Fruit fly (Drosophila melanogaster) whole organism, embryonic: Measurements from ENCODE around the gene zetaCOP.

Experiments used
- ATbp ChIP-seq: fragments of 200-800 bp; sonication (Bioruptor generic); optimal IDR thresholded peaks from 2 replicates; lab custom pipeline; 2017; ENCODE audit warnings: missing biosample characterization, mild to moderate bottlenecking, missing genetic modification characterization, missing genetic modification reagents
- C15 ChIP-seq: fragments of 200-800 bp; sonication (Bioruptor generic); IDR thresholded peaks from 3 replicates; pipeline ENCODE4 v1.3.6; 2022; ENCODE audit warnings: missing biosample characterization, missing genetic modification characterization
- CG10654 ChIP-seq: fragments of 200-800 bp; sonication (Bioruptor generic); optimal IDR thresholded peaks from 2 replicates; lab custom pipeline; 2016; ENCODE audit warnings: missing biosample characterization, missing genetic modification characterization
- CG12155 ChIP-seq: fragments of 200-800 bp; sonication (Bioruptor generic); optimal IDR thresholded peaks from 3 replicates; lab custom pipeline; 2016; ENCODE audit warnings: missing biosample characterization, missing genetic modification characterization
- CG14441 ChIP-seq: fragments of 200-800 bp; sonication (Bioruptor generic); IDR thresholded peaks from 2 replicates; pipeline ENCODE4 v1.3.6; 2022; ENCODE audit warnings: missing biosample characterization, missing genetic modification characterization
- CG15269 ChIP-seq: fragments of 200-800 bp; sonication (Bioruptor generic); optimal IDR thresholded peaks from 2 replicates; lab custom pipeline; 2018; ENCODE audit warnings: missing biosample characterization, mild to moderate bottlenecking, missing genetic modification characterization, moderate library complexity
- CG15696 ChIP-seq: fragments of 200-800 bp; sonication (Bioruptor generic); optimal IDR thresholded peaks from 2 replicates; lab custom pipeline; 2019; ENCODE audit warnings: missing biosample characterization, mild to moderate bottlenecking, missing genetic modification characterization, moderate library complexity
- CG16815 ChIP-seq: fragments of 200-800 bp; sonication (Bioruptor generic); optimal IDR thresholded peaks from 3 replicates; lab custom pipeline; 2017; ENCODE audit warnings: missing biosample characterization, mild to moderate bottlenecking, missing genetic modification characterization
- CG17186 ChIP-seq: fragments of 200-800 bp; sonication (Bioruptor generic); optimal IDR thresholded peaks from 3 replicates; lab custom pipeline; 2017; ENCODE audit warnings: missing biosample characterization, missing genetic modification reagents, missing genetic modification characterization
- CG31365 ChIP-seq: fragments of 200-800 bp; sonication (Bioruptor generic); optimal IDR thresholded peaks from 2 replicates; lab custom pipeline; 2018; ENCODE audit warnings: missing biosample characterization, mild to moderate bottlenecking, missing genetic modification characterization
- CG3995 ChIP-seq: fragments of 200-800 bp; sonication (Bioruptor generic); optimal IDR thresholded peaks from 3 replicates; lab custom pipeline; 2016; ENCODE audit warnings: missing biosample characterization, missing genetic modification characterization
- CG4282 ChIP-seq: fragments of 200-800 bp; sonication (Bioruptor generic); optimal IDR thresholded peaks from 2 replicates; lab custom pipeline; 2016; ENCODE audit warnings: missing biosample characterization, missing genetic modification characterization
- CG6175 ChIP-seq: fragments of 200-800 bp; sonication (Bioruptor generic); IDR thresholded peaks from 3 replicates; pipeline ENCODE4 v1.3.6; 2022; ENCODE audit warnings: missing biosample characterization, missing genetic modification characterization
- CG7357 ChIP-seq: fragments of 200-800 bp; sonication (Bioruptor generic); IDR thresholded peaks from 3 replicates; pipeline ENCODE4 v1.3.6; 2022; ENCODE audit warnings: missing biosample characterization, missing genetic modification characterization
- CG8290 ChIP-seq, 3 experiments: fragments of 200-800 bp; sonication (Bioruptor generic); optimal IDR thresholded peaks; 2 replicates each; lab custom pipeline; 2016 to 2019; ENCODE audit warnings: missing biosample characterization in 3 of 3, missing genetic modification characterization in 3 of 3, mild to moderate bottlenecking in 2 of 3, moderate library complexity in 1 of 3
- CG9609 ChIP-seq: fragments of 200-800 bp; sonication (Bioruptor generic); optimal IDR thresholded peaks from 3 replicates; lab custom pipeline; 2016; ENCODE audit warnings: missing biosample characterization, missing genetic modification characterization
- CoRest ChIP-seq: fragments of 200-800 bp; sonication (Bioruptor generic); optimal IDR thresholded peaks from 3 replicates; lab custom pipeline; 2018; ENCODE audit warnings: missing biosample characterization, mild to moderate bottlenecking, missing genetic modification characterization, moderate library complexity
- Dfd ChIP-seq, 2 experiments: fragments of >200 bp; optimal IDR thresholded peaks; 2 replicates each; lab custom pipeline; 2017; ENCODE audit warnings: missing biosample characterization in 2 of 2, missing genetic modification characterization in 2 of 2
- Dp ChIP-seq: fragments of 200-800 bp; sonication (Bioruptor generic); optimal IDR thresholded peaks from 2 replicates; lab custom pipeline; 2018; ENCODE audit warnings: missing biosample characterization, mild to moderate bottlenecking, missing genetic modification characterization, moderate library complexity
- Ets97D ChIP-seq: fragments of 200-800 bp; sonication (Bioruptor generic); optimal IDR thresholded peaks from 3 replicates; lab custom pipeline; 2016; ENCODE audit warnings: missing biosample characterization, missing genetic modification characterization
- Hr51 ChIP-seq, 2 experiments: fragments of 200-800 bp; sonication (Bioruptor generic); optimal IDR thresholded peaks; 2 replicates in 1 of 2; 3 replicates in 1 of 2; lab custom pipeline; 2016 to 2018; ENCODE audit warnings: missing biosample characterization in 2 of 2, missing genetic modification characterization in 2 of 2, mild to moderate bottlenecking in 1 of 2, moderate library complexity in 1 of 2
- Myb ChIP-seq: fragments of 200-800 bp; sonication (Bioruptor generic); optimal IDR thresholded peaks from 2 replicates; lab custom pipeline; 2016; ENCODE audit warnings: missing biosample characterization, missing genetic modification characterization
- NC2β ChIP-seq: fragments of 200-800 bp; sonication (Bioruptor generic); optimal IDR thresholded peaks from 2 replicates; lab custom pipeline; 2016; ENCODE audit warnings: missing biosample characterization, missing genetic modification characterization
- Opbp ChIP-seq: fragments of 200-800 bp; sonication (Bioruptor generic); IDR thresholded peaks from 3 replicates; pipeline ENCODE4 v1.3.6; 2022; ENCODE audit warnings: missing biosample characterization, missing genetic modification characterization; ENCODE audit not compliant: partially characterized antibody
- PHDP ChIP-seq: fragments of 200-800 bp; sonication (Bioruptor generic); optimal IDR thresholded peaks from 3 replicates; lab custom pipeline; 2018; ENCODE audit warnings: missing biosample characterization, mild to moderate bottlenecking, missing genetic modification characterization, moderate library complexity
- Poxn ChIP-seq: fragments of 200-800 bp; sonication (Bioruptor generic); IDR thresholded peaks from 2 replicates; pipeline ENCODE4 v1.3.6; 2022; ENCODE audit warnings: missing biosample characterization, missing genetic modification characterization
- Usf ChIP-seq: fragments of 200-800 bp; sonication (Bioruptor generic); optimal IDR thresholded peaks from 2 replicates; lab custom pipeline; 2017; ENCODE audit warnings: missing genotype, missing biosample characterization, missing genetic modification characterization
- Vsx1 ChIP-seq: fragments of 200-800 bp; sonication (Bioruptor generic); optimal IDR thresholded peaks from 2 replicates; lab custom pipeline; 2017; ENCODE audit warnings: missing biosample characterization, mild to moderate bottlenecking, missing genetic modification characterization, missing genetic modification reagents
- bigmax ChIP-seq: fragments of 200-800 bp; sonication (Bioruptor generic); optimal IDR thresholded peaks from 2 replicates; lab custom pipeline; 2018; ENCODE audit warnings: missing biosample characterization, mild to moderate bottlenecking, missing genetic modification characterization
- gsb-n ChIP-seq: fragments of 200-800 bp; sonication (Bioruptor generic); optimal IDR thresholded peaks from 3 replicates; lab custom pipeline; 2018; ENCODE audit warnings: missing biosample characterization, mild to moderate bottlenecking, missing genetic modification characterization
- h ChIP-seq: fragments of >200 bp; optimal IDR thresholded peaks from 2 replicates; lab custom pipeline; 2017
- hb ChIP-seq: fragments of 200-800 bp; sonication (Bioruptor generic); IDR thresholded peaks from 3 replicates; pipeline ENCODE4 v1.3.6; 2022; ENCODE audit warnings: missing biosample characterization, missing genetic modification characterization; ENCODE audit not compliant: partially characterized antibody
- ind ChIP-seq: fragments of 200-800 bp; sonication (Bioruptor generic); optimal IDR thresholded peaks from 3 replicates; lab custom pipeline; 2016; ENCODE audit warnings: missing biosample characterization, missing genetic modification characterization
- insv ChIP-seq, 2 experiments: fragments of 200-800 bp; sonication (Bioruptor generic); optimal IDR thresholded peaks; 3 replicates each; lab custom pipeline; 2016 to 2018; ENCODE audit warnings: missing biosample characterization in 2 of 2, missing genetic modification characterization in 2 of 2
- lbe ChIP-seq: fragments of 200-800 bp; sonication (Bioruptor generic); optimal IDR thresholded peaks from 2 replicates; lab custom pipeline; 2016; ENCODE audit warnings: missing biosample characterization, mild to moderate bottlenecking, missing genetic modification characterization
- lmd ChIP-seq: fragments of 200-800 bp; sonication (Bioruptor generic); IDR thresholded peaks from 2 replicates; pipeline ENCODE4 v1.3.6; 2022; ENCODE audit warnings: missing biosample characterization, missing genetic modification characterization
- lov ChIP-seq, 2 experiments: fragments of 200-800 bp in 1 of 2; fragments of >200 bp in 1 of 2; sonication (Bioruptor generic) in 1 of 2; IDR thresholded peaks in 1 of 2; optimal IDR thresholded peaks in 1 of 2; 2 replicates in 1 of 2; 3 replicates in 1 of 2; pipeline versions ENCODE4 v1.3.6 to Lab custom; 2017 to 2022; ENCODE audit warnings: missing biosample characterization in 1 of 2, missing genetic modification characterization in 1 of 2
- mld ChIP-seq: fragments of 200-800 bp; sonication (Bioruptor generic); IDR thresholded peaks from 3 replicates; pipeline ENCODE4 v1.3.6; 2022; ENCODE audit warnings: missing biosample characterization, missing genetic modification characterization; ENCODE audit not compliant: partially characterized antibody
- nerfin-1 ChIP-seq: fragments of 200-800 bp; sonication (Bioruptor generic); optimal IDR thresholded peaks from 3 replicates; lab custom pipeline; 2019; ENCODE audit warnings: missing biosample characterization, mild to moderate bottlenecking, missing genetic modification characterization, moderate library complexity
- pan ChIP-seq, 4 experiments: fragments of >200 bp in 3 of 4; fragments of 200-800 bp in 1 of 4; sonication (Bioruptor generic) in 1 of 4; optimal IDR thresholded peaks in 3 of 4; IDR thresholded peaks in 1 of 4; 2 replicates each; pipeline versions ENCODE4 v1.3.6 to Lab custom; 2017 to 2022; ENCODE audit warnings: missing biosample characterization in 2 of 4, missing genetic modification characterization in 2 of 4, mixed read lengths in 1 of 4
- pb ChIP-seq: fragments of 200-800 bp; sonication (Bioruptor generic); optimal IDR thresholded peaks from 3 replicates; lab custom pipeline; 2016; ENCODE audit warnings: missing biosample characterization, missing genetic modification characterization
- toy ChIP-seq: fragments of 200-800 bp; sonication (Bioruptor generic); IDR thresholded peaks from 2 replicates; pipeline ENCODE4 v1.3.6; 2022; ENCODE audit warnings: missing biosample characterization, missing genetic modification characterization
- trh ChIP-seq: fragments of 200-800 bp; sonication (Bioruptor generic); optimal IDR thresholded peaks from 2 replicates; lab custom pipeline; 2016; ENCODE audit warnings: missing biosample characterization, missing genetic modification characterization
- usp ChIP-seq: fragments of >200 bp; optimal IDR thresholded peaks from 2 replicates; lab custom pipeline; 2017; ENCODE audit warnings: missing biosample characterization, missing genetic modification characterization
- vnd ChIP-seq: fragments of 200-800 bp; sonication (Bioruptor generic); IDR thresholded peaks from 3 replicates; pipeline ENCODE4 v1.3.6; 2022; ENCODE audit warnings: missing biosample characterization, missing genetic modification characterization; ENCODE audit not compliant: partially characterized antibody
- zf30C ChIP-seq: fragments of 200-800 bp; sonication (Bioruptor generic); optimal IDR thresholded peaks from 3 replicates; lab custom pipeline; 2018; ENCODE audit warnings: missing biosample characterization, mild to moderate bottlenecking, missing genetic modification characterization

zetaCOP gene

DNA sequence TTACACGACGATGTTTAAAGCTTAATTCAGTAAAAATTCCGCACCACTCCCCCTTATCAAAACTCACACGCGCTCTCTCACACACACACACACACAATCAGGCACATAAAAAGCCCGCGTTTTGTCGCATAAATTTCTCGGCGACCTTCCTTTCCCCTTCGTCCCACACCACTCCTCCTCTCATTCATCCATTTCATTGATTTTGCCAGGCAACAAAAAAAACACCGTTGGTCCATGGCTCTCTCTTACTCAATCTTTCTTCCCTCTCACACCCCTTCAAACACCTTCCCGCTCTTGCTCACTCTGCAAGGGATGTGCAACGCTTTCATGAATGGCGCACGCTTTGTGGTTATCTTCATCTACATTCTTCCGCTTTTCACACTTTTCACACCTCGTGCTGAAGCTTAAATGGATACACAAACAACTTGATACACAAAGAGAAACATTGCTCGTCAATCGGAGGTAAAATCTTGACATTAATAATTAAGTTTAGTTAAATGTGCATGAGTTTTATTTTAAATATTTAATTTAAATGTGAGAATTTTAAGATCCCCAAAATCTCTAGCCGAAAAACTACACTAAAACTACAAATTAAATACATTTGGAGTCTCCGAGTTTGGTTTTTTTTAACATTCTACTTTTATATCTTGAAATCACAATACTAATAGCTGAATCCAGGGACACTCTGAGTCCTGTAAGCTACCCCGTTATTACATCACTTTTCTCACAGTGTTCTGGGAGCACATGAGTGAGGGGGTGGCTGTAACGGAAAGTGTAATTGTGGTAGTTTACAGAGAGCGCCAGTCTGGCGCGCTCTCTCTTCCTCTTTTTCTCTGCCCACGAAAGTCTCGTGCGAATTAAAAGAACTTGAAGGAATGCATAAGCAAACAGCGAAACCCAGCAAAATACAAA lies 13.1 kb downstream of the zetaCOP start (continued):
- TF ChIP-seq ind: peak; percentile 98
- TF ChIP-seq toy (GFP tag; lab: Robert Waterston, UW): peak; percentile 83
- peak; percentile 78 for TF ChIP-seq lbe
- TF ChIP-seq CG10654 (GFP tag; lab: Kevin White, UChicago): peak; percentile 95
- TF ChIP-seq usp (GFP tag; lab: Kevin White, UChicago): no peak
- TF ChIP-seq ATbp (GFP tag; lab: Kevin White, UChicago): peak; percentile 98
- peak in 1 of 2 experiments; percentile 73 for TF ChIP-seq insv (GFP tag; optimal IDR thresholded peaks at IDR 0.05; lab: Kevin White, UChicago)
- peak; percentile 93 for TF ChIP-seq trh (GFP tag; lab: Kevin White, UChicago)
- peak; percentile 94 for TF ChIP-seq CG16815
- TF ChIP-seq vnd (GFP tag; lab: Robert Waterston, UW): no peak
- peak; percentile 83 for TF ChIP-seq CG6175
- peak; percentile 72 for TF ChIP-seq Poxn (GFP tag; lab: Robert Waterston, UW)
- peak; percentile 83 for TF ChIP-seq CG15696 (tag; lab: Kevin White, UChicago)
- TF ChIP-seq lov (optimal IDR thresholded peaks at IDR 0.05; lab: Kevin White, UChicago): no peak
- TF ChIP-seq lov (GFP tag; IDR thresholded peaks at IDR 0.05; lab: Robert Waterston, UW): peak; percentile 90; the same call in 2 of the 3 replicates
- no peak for TF ChIP-seq Dp (GFP tag; lab: Kevin White, UChicago)
- TF ChIP-seq CG14441 (GFP tag; lab: Robert Waterston, UW): peak; percentile 95
- peak; percentile 94 for TF ChIP-seq gsb-n (tag; lab: Kevin White, UChicago)
- TF ChIP-seq PHDP: peak; percentile 97
- peak; percentile 89 for TF ChIP-seq Usf (GFP tag; lab: Kevin White, UChicago)
- peak; percentile 97 for TF ChIP-seq CG15269 (tag; lab: Kevin White, UChicago)
- TF ChIP-seq bigmax (GFP tag; lab: Kevin White, UChicago): peak; percentile 50
- TF ChIP-seq CG7357 (GFP tag; lab: Robert Waterston, UW): peak; percentile 90
- no peak for TF ChIP-seq Opbp (GFP tag; lab: Robert Waterston, UW)
- peak; percentile 90 for TF ChIP-seq C15 (GFP tag; lab: Robert Waterston, UW)
- peak; percentile 94 for TF ChIP-seq CG8290 (GFP tag; optimal IDR thresholded peaks at IDR 0.05; lab: Kevin White, UChicago)
- peak; percentile 77 to 83 for TF ChIP-seq CG8290 (tag; optimal IDR thresholded peaks at IDR 0.05; lab: Kevin White, UChicago)
- TF ChIP-seq CG31365: peak; percentile 73
- TF ChIP-seq CG9609 (GFP tag; lab: Kevin White, UChicago): peak; percentile 79
- peak; percentile 72 for TF ChIP-seq CG3995 (GFP tag; lab: Kevin White, UChicago)
- TF ChIP-seq lmd (GFP tag; lab: Robert Waterston, UW): peak; percentile 98
- no peak for TF ChIP-seq Dfd (GFP tag; optimal IDR thresholded peaks at IDR 0.05; lab: Kevin White, UChicago)
- TF ChIP-seq CG12155 (GFP tag; lab: Kevin White, UChicago): peak; percentile 93
- peak; percentile 78 for TF ChIP-seq Ets97D (GFP tag; lab: Kevin White, UChicago)
- no peak for TF ChIP-seq hb (GFP tag; lab: Robert Waterston, UW)
- peak; percentile 75 for TF ChIP-seq NC2β (GFP tag; lab: Kevin White, UChicago)
- TF ChIP-seq zf30C (GFP tag; lab: Kevin White, UChicago): peak; percentile 87
- peak; percentile 92 to 97 for TF ChIP-seq Hr51 (GFP tag; optimal IDR thresholded peaks at IDR 0.05; lab: Kevin White, UChicago)
- TF ChIP-seq Myb (GFP tag; lab: Kevin White, UChicago): peak; percentile 74
- 0 out of 3 replicates have a peak, but pooled peaks have one; percentile 21 for TF ChIP-seq mld
- peak; percentile 96 for TF ChIP-seq nerfin-1 (tag; lab: Kevin White, UChicago)
- TF ChIP-seq Vsx1: peak; percentile 94
- peak; percentile 81 for TF ChIP-seq CG17186 (GFP tag; lab: Kevin White, UChicago)
- TF ChIP-seq h (lab: Kevin White, UChicago): no peak
- TF ChIP-seq pb (GFP tag; lab: Kevin White, UChicago): peak; percentile 81
- TF ChIP-seq pan (optimal IDR thresholded peaks at IDR 0.05; lab: Kevin White, UChicago): no peak
- peak in 1 of 2 experiments; percentile 95 for TF ChIP-seq pan (GFP tag; optimal IDR thresholded peaks at IDR 0.05 in 1 of 2, IDR thresholded peaks at IDR 0.05 in 1 of 2)
- TF ChIP-seq CoRest: peak; percentile 98
- peak; percentile 63 for TF ChIP-seq CG4282 (GFP tag; lab: Kevin White, UChicago)
